Fruit fly (Drosophila melanogaster): ENCODE data around the gene Hsp26.

Hsp26 gene

DNA sequence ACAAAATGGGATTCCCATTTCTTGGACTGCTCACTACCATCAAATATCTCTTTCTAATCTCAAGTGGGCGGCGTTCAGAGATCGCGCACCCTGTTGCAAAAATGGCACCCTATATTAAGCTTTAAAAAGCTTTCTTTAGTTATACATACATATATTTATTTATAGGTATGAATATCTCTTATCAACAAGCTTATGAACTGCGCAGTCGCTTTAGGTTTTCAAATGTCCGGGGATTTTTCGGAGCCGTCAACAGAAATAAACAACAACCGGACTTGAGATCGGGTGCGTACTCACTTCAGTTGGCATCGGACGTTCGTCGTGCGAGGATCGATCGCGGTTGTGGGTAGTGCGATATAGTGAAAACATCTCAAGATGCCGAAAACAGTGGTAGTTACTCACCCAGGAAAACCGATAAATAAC, 27.9 kb downstream of the Hsp26 start, which contains the start of gene PGRP-LF (continued):
- peak; percentile 70 for TF ChIP-seq CG12769 (tag; optimal IDR thresholded peaks at IDR 0.05)
- no peak for TF ChIP-seq NK7.1 (GFP tag; optimal IDR thresholded peaks at IDR 0.05)
- TF ChIP-seq Hr51 (GFP tag; optimal IDR thresholded peaks at IDR 0.05), result peak in 1 of 2 experiments; percentile 1
- TF ChIP-seq CG17912 (GFP tag; optimal IDR thresholded peaks at IDR 0.05), result no peak
- peak; percentile 6 for TF ChIP-seq NfI (GFP tag; optimal IDR thresholded peaks at IDR 0.05)
- TF ChIP-seq Jarid2 (GFP tag; optimal IDR thresholded peaks at IDR 0.05), result peak; percentile 72
- TF ChIP-seq row (GFP tag; IDR thresholded peaks at IDR 0.05), result peak; percentile 39; the same call in 1 of the 3 replicates
- TF ChIP-seq NFAT (GFP tag; IDR thresholded peaks at IDR 0.05), result peak; percentile 21; the same call in 1 of the 2 replicates
- no peak for TF ChIP-seq CG6254 (GFP tag; optimal IDR thresholded peaks at IDR 0.05)
- TF ChIP-seq CG16813 (GFP tag; IDR thresholded peaks at IDR 0.05; ENCODE audit: partially characterized antibody), result no peak
- peak; percentile 37; the same call in 1 of the 2 replicates for TF ChIP-seq CG13287 (GFP tag; IDR thresholded peaks at IDR 0.05; ENCODE audit: partially characterized antibody)
- peak; percentile 16 for TF ChIP-seq CG12659 (GFP tag; optimal IDR thresholded peaks at IDR 0.05)
- peak; percentile 37; the same call in 1 of the 3 replicates for TF ChIP-seq zen2 (GFP tag; IDR thresholded peaks at IDR 0.05; ENCODE audit: partially characterized antibody)
- TF ChIP-seq CG10543 (GFP tag; optimal IDR thresholded peaks at IDR 0.05), result peak; percentile 82
- peak; percentile 30 for TF ChIP-seq CG17385 (GFP tag; optimal IDR thresholded peaks at IDR 0.05)
- peak in 1 of 2 experiments; percentile 58 for TF ChIP-seq Eip74EF (GFP tag; optimal IDR thresholded peaks at IDR 0.05)
- TF ChIP-seq sug (tag; optimal IDR thresholded peaks at IDR 0.05), result peak; percentile 51
- TF ChIP-seq dmrt99B (tag; optimal IDR thresholded peaks at IDR 0.05), result peak; percentile 21
- TF ChIP-seq Med (GFP tag), result peak; percentile 82
- TF ChIP-seq CG6813 (GFP tag; optimal IDR thresholded peaks at IDR 0.05), result peak; percentile 5
- TF ChIP-seq Scr (GFP tag; IDR thresholded peaks at IDR 0.05; ENCODE audit: partially characterized antibody), result no peak; the same call in 1 of the 2 replicates
- peak; percentile 91 for TF ChIP-seq Deaf1 (tag; optimal IDR thresholded peaks at IDR 0.05)
- peak; percentile 30 for TF ChIP-seq grau (tag; optimal IDR thresholded peaks at IDR 0.05)
- TF ChIP-seq mirr (GFP tag; optimal IDR thresholded peaks at IDR 0.05), result peak; percentile 5
- TF ChIP-seq repo (GFP tag; optimal IDR thresholded peaks at IDR 0.05), result no peak
- 0 out of 2 replicates have a peak, but pooled peaks have one; percentile 5 for TF ChIP-seq Taf1 (GFP tag; IDR thresholded peaks at IDR 0.05)
- peak; percentile 6 for TF ChIP-seq odd (GFP tag; optimal IDR thresholded peaks at IDR 0.05)
- peak; percentile 10 for TF ChIP-seq YL-1 (GFP tag; optimal IDR thresholded peaks at IDR 0.05)
- TF ChIP-seq sr (GFP tag; IDR thresholded peaks at IDR 0.05), result peak; percentile 87
- peak; percentile 63 for TF ChIP-seq HmgZ (tag; optimal IDR thresholded peaks at IDR 0.05)
- peak; percentile 94 for TF ChIP-seq CG10366 (GFP tag; IDR thresholded peaks at IDR 0.05)
- TF ChIP-seq CG2120 (GFP tag; optimal IDR thresholded peaks at IDR 0.05), result peak; percentile 57
- peak; percentile 38 for TF ChIP-seq lilli (GFP tag; optimal IDR thresholded peaks at IDR 0.05)
- TF ChIP-seq CG4424 (GFP tag; optimal IDR thresholded peaks at IDR 0.05), result peak; percentile 1
- peak; percentile 42 for TF ChIP-seq CG7839 (tag; optimal IDR thresholded peaks at IDR 0.05)
- peak; percentile 24 for TF ChIP-seq caup (GFP tag; optimal IDR thresholded peaks at IDR 0.05; ENCODE audit: severe bottlenecking)
- TF ChIP-seq CG13894 (tag; optimal IDR thresholded peaks at IDR 0.05), result peak; percentile 82
- peak; percentile 58 for TF ChIP-seq pros (GFP tag; optimal IDR thresholded peaks at IDR 0.05)
- TF ChIP-seq CoRest (tag; optimal IDR thresholded peaks at IDR 0.05), result peak; percentile 24
- peak; percentile 33 for TF ChIP-seq Hmr (GFP tag; optimal IDR thresholded peaks at IDR 0.05)
- no peak for TF ChIP-seq CG31441 (GFP tag; IDR thresholded peaks at IDR 0.05)
- TF ChIP-seq CG2678 (tag; optimal IDR thresholded peaks at IDR 0.05), result peak; percentile 8
- TF ChIP-seq Mrtf (GFP tag; IDR thresholded peaks at IDR 0.05), result no peak
- peak; percentile 6 for TF ChIP-seq HLH54F (GFP tag; optimal IDR thresholded peaks at IDR 0.05)
- no peak for TF ChIP-seq unc-4 (GFP tag; IDR thresholded peaks at IDR 0.05; ENCODE audit: partially characterized antibody)
- no peak for TF ChIP-seq sisA (GFP tag; IDR thresholded peaks at IDR 0.05)
- no peak for TF ChIP-seq CG5245 (GFP tag; optimal IDR thresholded peaks at IDR 0.05)
- peak; percentile 41; the same call in 1 of the 3 replicates for TF ChIP-seq Dbx (GFP tag; IDR thresholded peaks at IDR 0.05)
